Fruit fly (Drosophila melanogaster) whole organism, prepupa: ENCODE data around the gene chas.

ENCODE experiments used
- Blimp-1 ChIP-seq: fragments of 200-800 bp; sonication (Bioruptor generic); optimal IDR thresholded peaks from 3 replicates; lab custom pipeline; 2017; ENCODE audit warnings: missing biosample characterization, missing genetic modification characterization, mild to moderate bottlenecking, moderate library complexity, missing genetic modification reagents
- CG10669 ChIP-seq: fragments of 200-800 bp; sonication (Bioruptor generic); optimal IDR thresholded peaks from 3 replicates; lab custom pipeline; 2018; ENCODE audit warnings: missing biosample characterization, mild to moderate bottlenecking, missing genetic modification characterization, moderate library complexity
- CG11902 ChIP-seq: fragments of 200-800 bp; sonication (Bioruptor generic); optimal IDR thresholded peaks from 3 replicates; lab custom pipeline; 2016; ENCODE audit warnings: missing biosample characterization, missing genetic modification characterization
- CG16779 ChIP-seq: fragments of 200-800 bp; sonication (Bioruptor generic); optimal IDR thresholded peaks from 3 replicates; lab custom pipeline; 2017; ENCODE audit warnings: missing biosample characterization, mild to moderate bottlenecking, missing genetic modification characterization
- CG6276 ChIP-seq: fragments of 200-800 bp; sonication (Bioruptor generic); optimal IDR thresholded peaks from 2 replicates; lab custom pipeline; 2017; ENCODE audit warnings: missing biosample characterization, mild to moderate bottlenecking, missing genetic modification characterization
- CG8632 ChIP-seq: fragments of 200-800 bp; sonication (Bioruptor generic); optimal IDR thresholded peaks from 3 replicates; lab custom pipeline; 2016; ENCODE audit warnings: missing biosample characterization, missing genetic modification characterization
- OdsH ChIP-seq: fragments of 200-800 bp; sonication (Bioruptor generic); optimal IDR thresholded peaks from 3 replicates; lab custom pipeline; 2016; ENCODE audit warnings: missing biosample characterization, missing genetic modification characterization
- Sox102F ChIP-seq: fragments of 200-800 bp; sonication (Bioruptor generic); optimal IDR thresholded peaks from 2 replicates; lab custom pipeline; 2016; ENCODE audit warnings: missing biosample characterization, mild to moderate bottlenecking, missing genetic modification characterization
- Sox14 ChIP-seq: fragments of 200-800 bp; sonication (Bioruptor generic); optimal IDR thresholded peaks from 3 replicates; lab custom pipeline; 2016; ENCODE audit warnings: missing biosample characterization, missing genetic modification characterization
- cyc ChIP-seq: fragments of 200-800 bp; sonication (Bioruptor generic); optimal IDR thresholded peaks from 3 replicates; lab custom pipeline; 2016; ENCODE audit warnings: missing biosample characterization, missing genetic modification characterization
- dac ChIP-seq: fragments of 200-800 bp; sonication (Bioruptor generic); optimal IDR thresholded peaks from 2 replicates; lab custom pipeline; 2017; ENCODE audit warnings: missing biosample characterization, mild to moderate bottlenecking, missing genetic modification characterization
- eg ChIP-seq: fragments of 200-800 bp; sonication (Bioruptor generic); IDR thresholded peaks from 3 replicates; pipeline ENCODE4 v1.3.6; 2022; ENCODE audit warnings: missing biosample characterization, missing genetic modification characterization

DNA sequence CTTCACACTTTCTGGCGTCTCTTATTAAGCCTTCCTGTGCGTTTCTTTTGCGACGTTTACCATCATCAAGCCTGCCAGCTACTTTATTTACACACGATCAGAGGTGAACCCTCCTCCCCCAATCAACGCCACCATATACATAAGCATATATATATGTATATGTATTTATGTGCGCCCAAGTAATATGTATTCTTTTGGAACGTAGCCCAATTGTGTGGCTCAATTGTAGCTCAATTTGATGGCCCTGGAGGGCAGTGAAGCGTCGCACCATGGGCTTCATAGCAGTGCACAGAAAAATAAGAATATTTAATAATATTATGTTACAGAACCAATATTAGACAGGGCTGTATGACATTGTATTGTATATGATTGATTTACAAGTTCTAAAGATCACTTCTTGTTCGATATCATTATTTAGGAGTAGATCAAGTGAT, 43.4 kb upstream of the chas start:
- TF ChIP-seq Sox14 (GFP tag; lab: Kevin White, UChicago) (no peak), CG8632 (no peak), Sox102F (GFP tag; lab: Kevin White, UChicago) (no peak), eg (GFP tag; lab: Robert Waterston, UW) (no peak), dac (GFP tag; lab: Kevin White, UChicago) (no peak), cyc (GFP tag; lab: Kevin White, UChicago) (no peak), CG6276 (GFP tag; lab: Kevin White, UChicago) (no peak), CG16779 (tag; lab: Kevin White, UChicago) (no peak), CG11902 (GFP tag; lab: Kevin White, UChicago) (no peak), CG10669 (GFP tag; lab: Kevin White, UChicago) (no peak), OdsH (GFP tag; lab: Kevin White, UChicago) (no peak), Blimp-1 (GFP tag; lab: Kevin White, UChicago) (no peak)
